Worm (Caenorhabditis elegans) whole organism, late embryonic: ENCODE results near the gene F54A3.5.

Experiments
- C38D4.7 ChIP-seq: fragments of 200-800 bp; sonication (Bioruptor generic); optimal IDR thresholded peaks from 2 replicates; lab custom pipeline; 2018; ENCODE audit warnings: mild to moderate bottlenecking, missing genetic modification characterization, moderate library complexity, missing compliant biosample characterization
- F13H6.1 ChIP-seq: sonication (generic microtip); optimal IDR thresholded peaks from 2 replicates; lab custom pipeline; 2016; ENCODE audit warnings: missing genetic modification characterization, missing compliant biosample characterization
- K02D7.2 ChIP-seq: sonication (generic microtip); optimal IDR thresholded peaks from 2 replicates; lab custom pipeline; 2017; ENCODE audit warnings: mild to moderate bottlenecking, missing genetic modification characterization, missing compliant biosample characterization
- T23F11.4 ChIP-seq: fragments of 200-800 bp; sonication (Bioruptor generic); optimal IDR thresholded peaks from 2 replicates; lab custom pipeline; 2018; ENCODE audit warnings: mild to moderate bottlenecking, missing genetic modification characterization, missing compliant biosample characterization
- ahr-1 ChIP-seq: sonication (generic microtip); optimal IDR thresholded peaks from 2 replicates; lab custom pipeline; 2016; ENCODE audit warnings: missing genetic modification characterization, missing compliant biosample characterization
- ama-1 ChIP-seq: fragments of 150-350 bp; optimal IDR thresholded peaks from 2 replicates; lab custom pipeline; 2014
- ceh-18 ChIP-seq: sonication (generic microtip); optimal IDR thresholded peaks from 2 replicates; lab custom pipeline; 2016; ENCODE audit warnings: missing genetic modification characterization, missing compliant biosample characterization
- ceh-2 ChIP-seq: sonication (generic microtip); optimal IDR thresholded peaks from 2 replicates; lab custom pipeline; 2016; ENCODE audit warnings: missing genotype, missing genetic modification characterization, missing compliant biosample characterization
- ceh-31 ChIP-seq: sonication (generic microtip); optimal IDR thresholded peaks from 2 replicates; lab custom pipeline; 2016; ENCODE audit warnings: missing genetic modification characterization, missing compliant biosample characterization
- ceh-34 ChIP-seq: sonication (generic microtip); optimal IDR thresholded peaks from 2 replicates; lab custom pipeline; 2016; ENCODE audit warnings: mild to moderate bottlenecking, missing genetic modification characterization, missing compliant biosample characterization
- ceh-48 ChIP-seq: sonication (generic microtip); optimal IDR thresholded peaks from 2 replicates; lab custom pipeline; 2016; ENCODE audit warnings: missing genetic modification characterization, inconsistent platforms, missing compliant biosample characterization
- ceh-6 ChIP-seq: fragments of 200-800 bp; sonication (Bioruptor generic); optimal IDR thresholded peaks from 2 replicates; lab custom pipeline; 2018; ENCODE audit warnings: mild to moderate bottlenecking, missing genetic modification characterization, missing compliant biosample characterization
- che-1 ChIP-seq: sonication (generic microtip); optimal IDR thresholded peaks from 2 replicates; lab custom pipeline; 2016; ENCODE audit warnings: mild to moderate bottlenecking, missing genetic modification characterization, missing compliant biosample characterization
- dmd-4 ChIP-seq: sonication (generic microtip); optimal IDR thresholded peaks from 2 replicates; lab custom pipeline; 2016; ENCODE audit warnings: borderline replicate concordance, missing genetic modification characterization, missing compliant biosample characterization
- dve-1 ChIP-seq: sonication (generic microtip); optimal IDR thresholded peaks from 2 replicates; lab custom pipeline; 2017; ENCODE audit warnings: antibody characterized with exemption, mild to moderate bottlenecking, missing genetic modification characterization, missing compliant biosample characterization
- elt-2 ChIP-seq: sonication (generic microtip); optimal IDR thresholded peaks from 2 replicates; lab custom pipeline; 2016; ENCODE audit warnings: missing genetic modification reagents, missing genetic modification characterization, missing compliant biosample characterization
- elt-4 ChIP-seq: sonication (generic microtip); optimal IDR thresholded peaks from 2 replicates; lab custom pipeline; 2016; ENCODE audit warnings: missing genetic modification characterization, missing compliant biosample characterization
- ets-4 ChIP-seq: sonication (generic microtip); optimal IDR thresholded peaks from 2 replicates; lab custom pipeline; 2016; ENCODE audit warnings: missing genetic modification characterization, missing compliant biosample characterization
- eyg-1 ChIP-seq: sonication (generic microtip); optimal IDR thresholded peaks from 2 replicates; lab custom pipeline; 2016; ENCODE audit warnings: missing genotype, missing genetic modification characterization, missing compliant biosample characterization
- fax-1 ChIP-seq: sonication (generic microtip); optimal IDR thresholded peaks from 2 replicates; lab custom pipeline; 2016; ENCODE audit warnings: missing genotype, missing genetic modification characterization, missing compliant biosample characterization
- fkh-6 ChIP-seq: sonication (generic microtip); optimal IDR thresholded peaks from 2 replicates; lab custom pipeline; 2016; ENCODE audit warnings: missing genetic modification characterization, missing compliant biosample characterization
- gmeb-2 ChIP-seq: sonication (generic microtip); optimal IDR thresholded peaks from 2 replicates; lab custom pipeline; 2016; ENCODE audit warnings: missing genetic modification characterization, inconsistent platforms, missing compliant biosample characterization
- hlh-15 ChIP-seq: sonication (generic microtip); optimal IDR thresholded peaks from 2 replicates; lab custom pipeline; 2016; ENCODE audit warnings: missing genetic modification characterization, missing compliant biosample characterization
- hlh-8 ChIP-seq: sonication (generic microtip); optimal IDR thresholded peaks from 2 replicates; lab custom pipeline; 2016; ENCODE audit warnings: missing genotype, missing genetic modification characterization, missing compliant biosample characterization
- lim-6 ChIP-seq: sonication (generic microtip); optimal IDR thresholded peaks from 2 replicates; lab custom pipeline; 2016; ENCODE audit warnings: missing genetic modification characterization, missing compliant biosample characterization
- mec-3 ChIP-seq: sonication (generic microtip); optimal IDR thresholded peaks from 2 replicates; lab custom pipeline; 2016; ENCODE audit warnings: borderline replicate concordance, missing genetic modification characterization, missing compliant biosample characterization
- nfya-1 ChIP-seq: sonication (generic microtip); optimal IDR thresholded peaks from 2 replicates; lab custom pipeline; 2017; ENCODE audit warnings: missing genetic modification characterization, mild to moderate bottlenecking, missing compliant biosample characterization, antibody characterized with exemption, moderate library complexity
- nhr-11 ChIP-seq: fragments of 150-350 bp; optimal IDR thresholded peaks from 2 replicates; lab custom pipeline; 2014; ENCODE audit warnings: missing biosample characterization, missing genetic modification characterization
- nhr-232 ChIP-seq: sonication (generic microtip); optimal IDR thresholded peaks from 2 replicates; lab custom pipeline; 2016; ENCODE audit warnings: missing genetic modification characterization, missing compliant biosample characterization
- pag-3 ChIP-seq: sonication (generic microtip); optimal IDR thresholded peaks from 2 replicates; lab custom pipeline; 2016; ENCODE audit warnings: missing compliant biosample characterization, missing genetic modification characterization, borderline replicate concordance
- pax-1 ChIP-seq: fragments of 150-350 bp; optimal IDR thresholded peaks from 2 replicates; lab custom pipeline; 2014; ENCODE audit warnings: missing biosample characterization, missing genetic modification characterization
- pha-2 ChIP-seq: sonication (generic microtip); optimal IDR thresholded peaks from 2 replicates; lab custom pipeline; 2017; ENCODE audit warnings: mild to moderate bottlenecking, missing genetic modification characterization, missing compliant biosample characterization
- pha-4 ChIP-seq: fragments of 150-350 bp; optimal IDR thresholded peaks from 2 replicates; lab custom pipeline; 2018; ENCODE audit warnings: missing biosample characterization, missing genetic modification reagents, missing genetic modification characterization
- pqm-1 ChIP-seq: sonication (generic microtip); optimal IDR thresholded peaks from 2 replicates; lab custom pipeline; 2016; ENCODE audit warnings: missing genetic modification characterization, missing compliant biosample characterization
- ref-2 ChIP-seq: sonication (generic microtip); optimal IDR thresholded peaks from 2 replicates; lab custom pipeline; 2016; ENCODE audit warnings: missing genetic modification characterization, missing compliant biosample characterization
- sdc-2 ChIP-seq: sonication (generic microtip); optimal IDR thresholded peaks from 2 replicates; lab custom pipeline; 2016; ENCODE audit warnings: missing genotype, missing genetic modification characterization, missing compliant biosample characterization
- sox-2 ChIP-seq: fragments of 200-800 bp; sonication (Bioruptor generic); IDR thresholded peaks from 2 replicates; pipeline ENCODE4 v1.3.6; 2022; ENCODE audit warnings: missing genetic modification reagents, missing genetic modification characterization, missing compliant biosample characterization
- syd-9 ChIP-seq: sonication (generic microtip); optimal IDR thresholded peaks from 2 replicates; lab custom pipeline; 2016; ENCODE audit warnings: mild to moderate bottlenecking, missing genetic modification characterization, moderate library complexity, missing compliant biosample characterization
- tbx-2 ChIP-seq: sonication (generic microtip); optimal IDR thresholded peaks from 2 replicates; lab custom pipeline; 2016; ENCODE audit warnings: missing genetic modification characterization, missing compliant biosample characterization
- tbx-7 ChIP-seq: sonication (generic microtip); optimal IDR thresholded peaks from 2 replicates; lab custom pipeline; 2016; ENCODE audit warnings: missing genotype, missing genetic modification characterization, missing compliant biosample characterization
- unc-42 ChIP-seq: sonication (generic microtip); optimal IDR thresholded peaks from 2 replicates; lab custom pipeline; 2016; ENCODE audit warnings: missing genotype, missing genetic modification characterization, missing compliant biosample characterization
- unc-86 ChIP-seq: sonication (generic microtip); optimal IDR thresholded peaks from 2 replicates; lab custom pipeline; 2016; ENCODE audit warnings: missing genetic modification characterization, missing compliant biosample characterization
- zip-5 ChIP-seq: sonication (generic microtip); optimal IDR thresholded peaks from 2 replicates; lab custom pipeline; 2016; ENCODE audit warnings: missing genetic modification characterization, missing compliant biosample characterization
- ztf-16 ChIP-seq: sonication (generic microtip); optimal IDR thresholded peaks from 2 replicates; lab custom pipeline; 2017; ENCODE audit warnings: missing genetic modification characterization, missing compliant biosample characterization

The F54A3.5 gene

ce11 chrII:2195541-2195940 lies 30.0 kb downstream of the F54A3.5 start:
- TF ChIP-seq ama-1 (no peak), eyg-1 (tag; lab: Kevin White, UChicago) (no peak), che-1 (tag; lab: Kevin White, UChicago) (no peak), unc-86 (no peak), pax-1 (tag; lab: Kevin White, UChicago) (no peak), ceh-34 (tag; lab: Kevin White, UChicago) (peak; percentile 27), pha-4 (tag; lab: Kevin White, UChicago) (no peak), C38D4.7 (GFP tag; lab: Kevin White, UChicago) (no peak), hlh-15 (no peak), tbx-2 (peak; percentile 52), tbx-7 (tag; lab: Kevin White, UChicago) (no peak), ref-2 (no peak), ets-4 (tag; lab: Kevin White, UChicago) (no peak), lim-6 (tag; lab: Kevin White, UChicago) (no peak), K02D7.2 (tag; lab: Kevin White, UChicago) (no peak), pha-2 (tag; lab: Kevin White, UChicago) (no peak), nfya-1 (peak; percentile 40), elt-4 (no peak), ceh-18 (tag; lab: Kevin White, UChicago) (no peak), fkh-6 (tag; lab: Kevin White, UChicago) (no peak), pqm-1 (tag; lab: Kevin White, UChicago) (no peak), unc-42 (tag; lab: Kevin White, UChicago) (peak; percentile 53), sdc-2 (tag; lab: Kevin White, UChicago) (no peak), dve-1 (tag; lab: Kevin White, UChicago) (peak; percentile 14), mec-3 (no peak), elt-2 (tag; lab: Kevin White, UChicago) (peak; percentile 9), pag-3 (no peak), sox-2 (no peak; the same call in 1 of the 2 replicates), F13H6.1 (tag; lab: Kevin White, UChicago) (no peak), ceh-6 (no peak), dmd-4 (no peak), ceh-31 (peak; percentile 47), nhr-11 (no peak), nhr-232 (tag; lab: Kevin White, UChicago) (no peak)

ce11 chrII:2192267-2192666 lies 33.2 kb downstream of the F54A3.5 start:
- TF ChIP-seq ceh-48: peak; percentile 44
- no peak for TF ChIP-seq fax-1
- no peak for TF ChIP-seq eyg-1 (tag; lab: Kevin White, UChicago)

DNA sequence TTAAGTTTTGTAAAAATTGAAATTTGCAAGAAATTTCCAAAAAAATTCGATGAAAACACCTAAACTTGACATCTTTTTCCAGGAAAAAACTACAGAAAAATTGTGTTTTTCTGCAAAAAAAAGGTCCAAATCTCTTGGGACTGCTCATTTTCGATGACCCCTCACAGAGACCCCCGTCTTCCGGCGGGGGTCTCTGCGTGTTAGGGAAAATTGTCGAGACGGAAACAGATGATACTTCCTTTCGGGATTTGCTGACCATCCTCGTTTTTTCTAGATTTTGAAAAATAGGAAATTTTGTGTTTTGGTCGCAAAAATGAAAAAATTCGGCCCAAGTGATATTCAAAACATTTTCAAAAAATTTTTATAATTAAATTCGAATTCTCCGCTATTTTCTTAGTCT lies 34.1 kb downstream of the F54A3.5 start:
- TF ChIP-seq T23F11.4 (GFP tag; lab: Kevin White, UChicago): no peak
- no peak for TF ChIP-seq hlh-8 (tag; lab: Kevin White, UChicago)
- no peak for TF ChIP-seq elt-2 (tag; lab: Kevin White, UChicago)
- no peak for TF ChIP-seq fkh-6 (tag; lab: Kevin White, UChicago)
- no peak for TF ChIP-seq syd-9 (tag; lab: Kevin White, UChicago)
- no peak for TF ChIP-seq ahr-1
- TF ChIP-seq ceh-6: no peak
- no peak for TF ChIP-seq lim-6 (tag; lab: Kevin White, UChicago)

DNA sequence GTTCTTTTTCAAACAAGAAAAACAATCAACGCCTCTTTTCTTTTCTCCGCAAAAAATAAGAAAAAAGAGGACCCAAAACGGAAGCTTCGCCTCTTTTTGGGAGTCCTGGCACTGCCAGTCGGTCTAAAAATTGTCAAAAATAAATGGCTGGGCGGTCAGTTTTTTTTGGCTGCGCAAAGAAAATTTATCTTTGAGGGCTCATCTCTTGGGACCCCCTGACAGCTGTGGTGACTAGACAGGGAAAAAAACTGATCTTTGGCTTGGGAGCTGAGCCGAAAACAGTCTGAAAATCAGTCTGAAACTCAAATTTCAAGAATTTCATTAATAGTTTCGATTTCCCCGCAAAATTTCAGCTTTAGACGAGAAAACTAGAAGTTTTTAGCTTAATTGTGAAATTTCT lies 35.0 kb downstream of the F54A3.5 start:
- TF ChIP-seq gmeb-2 (tag; lab: Kevin White, UChicago) (no peak), ztf-16 (tag; lab: Kevin White, UChicago) (no peak), C38D4.7 (GFP tag; lab: Kevin White, UChicago) (no peak), ref-2 (no peak), ceh-2 (tag; lab: Kevin White, UChicago) (no peak), zip-5 (tag; lab: Kevin White, UChicago) (no peak)
